Fruit fly (Drosophila melanogaster) whole organism, embryonic: ENCODE data around the gene CG9328.

Source experiments
- CG10267 ChIP-seq: fragments of 200-800 bp; sonication (Bioruptor generic); optimal IDR thresholded peaks from 2 replicates; lab custom pipeline; 2018; ENCODE audit warnings: missing biosample characterization, mild to moderate bottlenecking, missing genetic modification characterization, moderate library complexity
- CG10462 ChIP-seq: fragments of 200-800 bp; sonication (Bioruptor generic); optimal IDR thresholded peaks from 2 replicates; lab custom pipeline; 2016; ENCODE audit warnings: missing biosample characterization, missing genetic modification characterization
- CG13624 ChIP-seq: fragments of 200-800 bp; sonication (Bioruptor generic); optimal IDR thresholded peaks from 2 replicates; lab custom pipeline; 2016; ENCODE audit warnings: missing biosample characterization, missing genetic modification characterization
- CG14014 ChIP-seq: fragments of 200-800 bp; sonication (Bioruptor generic); IDR thresholded peaks from 2 replicates; pipeline ENCODE4 v1.3.6; 2022; ENCODE audit warnings: missing biosample characterization, missing genetic modification characterization
- CG17568 ChIP-seq: fragments of 200-800 bp; sonication (Bioruptor generic); optimal IDR thresholded peaks from 2 replicates; lab custom pipeline; 2018; ENCODE audit warnings: missing biosample characterization, mild to moderate bottlenecking, missing genetic modification characterization, moderate library complexity
- CG17612 ChIP-seq: fragments of 200-800 bp; sonication (Bioruptor generic); IDR thresholded peaks from 2 replicates; pipeline ENCODE4 v1.3.6; 2022; ENCODE audit warnings: missing biosample characterization, missing genetic modification characterization
- CG2129 ChIP-seq: fragments of 200-800 bp; sonication (Bioruptor generic); IDR thresholded peaks from 2 replicates; pipeline ENCODE4 v1.3.6; 2022; ENCODE audit warnings: missing biosample characterization, missing genetic modification characterization; ENCODE audit not compliant: partially characterized antibody
- CG33213 ChIP-seq: fragments of 200-800 bp; sonication (Bioruptor generic); optimal IDR thresholded peaks from 3 replicates; lab custom pipeline; 2016; ENCODE audit warnings: missing biosample characterization, missing genetic modification characterization
- CG43689 ChIP-seq: fragments of 200-800 bp; sonication (Bioruptor generic); IDR thresholded peaks from 2 replicates; pipeline ENCODE4 v1.3.6; 2022; ENCODE audit warnings: missing biosample characterization, missing genetic modification characterization
- CG6175 ChIP-seq: fragments of 200-800 bp; sonication (Bioruptor generic); IDR thresholded peaks from 3 replicates; pipeline ENCODE4 v1.3.6; 2022; ENCODE audit warnings: missing biosample characterization, missing genetic modification characterization
- CG6654 ChIP-seq: fragments of 200-800 bp; sonication (Bioruptor generic); optimal IDR thresholded peaks from 2 replicates; lab custom pipeline; 2017; ENCODE audit warnings: missing biosample characterization, mild to moderate bottlenecking, missing genetic modification characterization
- CG8359 ChIP-seq: fragments of 200-800 bp; sonication (Bioruptor generic); optimal IDR thresholded peaks from 2 replicates; lab custom pipeline; 2017; ENCODE audit warnings: missing biosample characterization, mild to moderate bottlenecking, missing genetic modification characterization, borderline replicate concordance
- CG9932 ChIP-seq: fragments of 200-800 bp; sonication (Bioruptor generic); IDR thresholded peaks from 2 replicates; pipeline ENCODE4 v1.3.6; 2022; ENCODE audit warnings: missing biosample characterization, missing genetic modification characterization
- CHES-1-like ChIP-seq: fragments of 200-800 bp; sonication (Bioruptor generic); optimal IDR thresholded peaks from 2 replicates; lab custom pipeline; 2016; ENCODE audit warnings: missing biosample characterization, missing genetic modification characterization
- Doc2 ChIP-seq: fragments of 200-800 bp; sonication (Bioruptor generic); IDR thresholded peaks from 2 replicates; pipeline ENCODE4 v1.3.6; 2022; ENCODE audit warnings: missing biosample characterization, missing genetic modification characterization
- Lim3 ChIP-seq: fragments of 200-800 bp; sonication (Bioruptor generic); IDR thresholded peaks from 2 replicates; pipeline ENCODE4 v1.3.6; 2022; ENCODE audit warnings: missing biosample characterization, missing genetic modification characterization
- Med ChIP-seq: fragments of 200-800 bp; sonication (Bioruptor generic); peaks from one replicate; lab custom pipeline; 2016; ENCODE audit warnings: missing biosample characterization, missing genetic modification characterization, mild to moderate bottlenecking, inconsistent platforms, moderate library complexity
- Mrtf ChIP-seq: fragments of 200-800 bp; sonication (Bioruptor generic); IDR thresholded peaks from 3 replicates; pipeline ENCODE4 v1.3.6; 2022; ENCODE audit warnings: missing biosample characterization, missing genetic modification characterization
- NfI ChIP-seq: fragments of 200-800 bp; sonication (Bioruptor generic); optimal IDR thresholded peaks from 3 replicates; lab custom pipeline; 2018; ENCODE audit warnings: missing biosample characterization, mild to moderate bottlenecking, missing genetic modification characterization, moderate library complexity
- Optix ChIP-seq: fragments of 200-800 bp; sonication (Bioruptor generic); IDR thresholded peaks from 3 replicates; pipeline ENCODE4 v1.3.6; 2022; ENCODE audit warnings: missing biosample characterization, missing genetic modification characterization
- Pdp1 ChIP-seq, 2 experiments: fragments of 200-800 bp; sonication (Bioruptor generic); optimal IDR thresholded peaks; 3 replicates each; lab custom pipeline; 2016; ENCODE audit warnings: missing biosample characterization in 2 of 2, missing genetic modification characterization in 2 of 2, mild to moderate bottlenecking in 1 of 2, moderate library complexity in 1 of 2
- Ptx1 ChIP-seq: fragments of 200-800 bp; sonication (Bioruptor generic); IDR thresholded peaks from 2 replicates; pipeline ENCODE4 v1.3.6; 2022; ENCODE audit warnings: missing biosample characterization, missing genetic modification characterization
- Ravus ChIP-seq: fragments of 200-800 bp; sonication (Bioruptor generic); IDR thresholded peaks from 2 replicates; pipeline ENCODE4 v1.3.6; 2022; ENCODE audit warnings: missing biosample characterization, missing genetic modification characterization
- Side ChIP-seq: fragments of 200-800 bp; sonication (Bioruptor generic); optimal IDR thresholded peaks from 2 replicates; lab custom pipeline; 2016; ENCODE audit warnings: missing biosample characterization, missing genetic modification characterization
- Sin3A ChIP-seq: fragments of >200 bp; optimal IDR thresholded peaks from 2 replicates; lab custom pipeline; 2018
- az2 ChIP-seq: fragments of 200-800 bp; sonication (Bioruptor generic); optimal IDR thresholded peaks from 3 replicates; lab custom pipeline; 2016; ENCODE audit warnings: missing biosample characterization, missing genetic modification characterization
- chn ChIP-seq: fragments of 200-800 bp; sonication (Bioruptor generic); optimal IDR thresholded peaks from 2 replicates; lab custom pipeline; 2016; ENCODE audit warnings: missing biosample characterization, missing genetic modification characterization
- cwo ChIP-seq: fragments of 200-800 bp; sonication (Bioruptor generic); optimal IDR thresholded peaks from 3 replicates; lab custom pipeline; 2017; ENCODE audit warnings: missing biosample characterization, missing genetic modification characterization, mild to moderate bottlenecking, moderate library complexity, missing genetic modification reagents
- danr ChIP-seq: fragments of 200-800 bp; sonication (Bioruptor generic); IDR thresholded peaks from 2 replicates; pipeline ENCODE4 v1.3.6; 2022; ENCODE audit warnings: missing biosample characterization, missing genetic modification characterization
- esg ChIP-seq: fragments of 200-800 bp; sonication (Bioruptor generic); conservative IDR thresholded peaks from 2 replicates; pipeline ENCODE4 v1.3.6; 2022; ENCODE audit warnings: missing biosample characterization, missing genetic modification characterization
- fd102C ChIP-seq: fragments of 200-800 bp; sonication (Bioruptor generic); optimal IDR thresholded peaks from 2 replicates; lab custom pipeline; 2018; ENCODE audit warnings: missing biosample characterization, mild to moderate bottlenecking, missing genetic modification characterization, moderate library complexity
- fd64A ChIP-seq: fragments of 200-800 bp; sonication (Bioruptor generic); optimal IDR thresholded peaks from 3 replicates; lab custom pipeline; 2018; ENCODE audit warnings: missing biosample characterization, mild to moderate bottlenecking, missing genetic modification characterization
- gce ChIP-seq: fragments of 200-800 bp; sonication (Bioruptor generic); IDR thresholded peaks from 3 replicates; pipeline ENCODE4 v1.3.6; 2022; ENCODE audit warnings: missing biosample characterization, missing genetic modification characterization
- gem ChIP-seq: fragments of 200-800 bp; sonication (Bioruptor generic); optimal IDR thresholded peaks from 2 replicates; lab custom pipeline; 2019; ENCODE audit warnings: missing biosample characterization, mild to moderate bottlenecking, missing genetic modification characterization, moderate library complexity
- hb ChIP-seq: fragments of 200-800 bp; sonication (Bioruptor generic); IDR thresholded peaks from 3 replicates; pipeline ENCODE4 v1.3.6; 2022; ENCODE audit warnings: missing biosample characterization, missing genetic modification characterization; ENCODE audit not compliant: partially characterized antibody
- hkb ChIP-seq, 2 experiments: fragments of 200-800 bp in 1 of 2; fragments of >200 bp in 1 of 2; sonication (Bioruptor generic) in 1 of 2; IDR thresholded peaks in 1 of 2; optimal IDR thresholded peaks in 1 of 2; 2 replicates each; pipeline versions ENCODE4 v1.3.6 to Lab custom; 2017 to 2022; ENCODE audit warnings: missing biosample characterization in 1 of 2, missing genetic modification characterization in 1 of 2
- hth ChIP-seq: fragments of >200 bp; optimal IDR thresholded peaks from 2 replicates; lab custom pipeline; 2017; ENCODE audit warnings: inconsistent platforms
- insv ChIP-seq, 2 experiments: fragments of 200-800 bp; sonication (Bioruptor generic); optimal IDR thresholded peaks; 3 replicates each; lab custom pipeline; 2016 to 2018; ENCODE audit warnings: missing biosample characterization in 2 of 2, missing genetic modification characterization in 2 of 2
- jing ChIP-seq: fragments of 200-800 bp; sonication (Bioruptor generic); optimal IDR thresholded peaks from 2 replicates; lab custom pipeline; 2018; ENCODE audit warnings: missing biosample characterization, mild to moderate bottlenecking, missing genetic modification characterization
- lmd ChIP-seq: fragments of 200-800 bp; sonication (Bioruptor generic); IDR thresholded peaks from 2 replicates; pipeline ENCODE4 v1.3.6; 2022; ENCODE audit warnings: missing biosample characterization, missing genetic modification characterization
- mirr ChIP-seq: fragments of 200-800 bp; sonication (Bioruptor generic); optimal IDR thresholded peaks from 3 replicates; lab custom pipeline; 2018; ENCODE audit warnings: missing biosample characterization, mild to moderate bottlenecking, missing genetic modification characterization
- pros ChIP-seq: fragments of 200-800 bp; sonication (Bioruptor generic); optimal IDR thresholded peaks from 3 replicates; lab custom pipeline; 2019; ENCODE audit warnings: missing biosample characterization, mild to moderate bottlenecking, missing genetic modification characterization, moderate library complexity
- sob ChIP-seq: fragments of 200-800 bp; sonication (Bioruptor generic); IDR thresholded peaks from 2 replicates; pipeline ENCODE4 v1.3.6; 2022; ENCODE audit warnings: missing biosample characterization, missing genetic modification characterization
- sqz ChIP-seq: fragments of 200-800 bp; sonication (Bioruptor generic); optimal IDR thresholded peaks from 3 replicates; lab custom pipeline; 2018; ENCODE audit warnings: missing biosample characterization, mild to moderate bottlenecking, missing genetic modification characterization
- sug ChIP-seq: fragments of 200-800 bp; optimal IDR thresholded peaks from 2 replicates; lab custom pipeline; 2019; ENCODE audit warnings: missing biosample characterization, mild to moderate bottlenecking, missing genetic modification characterization, moderate library complexity
- tin ChIP-seq: fragments of 200-800 bp; sonication (Bioruptor generic); optimal IDR thresholded peaks from 3 replicates; lab custom pipeline; 2016; ENCODE audit warnings: missing biosample characterization, missing genetic modification characterization
- unc-4 ChIP-seq: fragments of 200-800 bp; sonication (Bioruptor generic); IDR thresholded peaks from 2 replicates; pipeline ENCODE4 v1.3.6; 2022; ENCODE audit warnings: missing biosample characterization, missing genetic modification characterization; ENCODE audit not compliant: partially characterized antibody
- vnd ChIP-seq: fragments of 200-800 bp; sonication (Bioruptor generic); IDR thresholded peaks from 3 replicates; pipeline ENCODE4 v1.3.6; 2022; ENCODE audit warnings: missing biosample characterization, missing genetic modification characterization; ENCODE audit not compliant: partially characterized antibody
- wek ChIP-seq: fragments of 200-800 bp; sonication (Bioruptor generic); optimal IDR thresholded peaks from 3 replicates; lab custom pipeline; 2018; ENCODE audit warnings: missing biosample characterization, mild to moderate bottlenecking, missing genetic modification characterization, moderate library complexity

CG9328 gene

dm6 chr2L:20807617-20808509 is 10.3 kb downstream of the CG9328 start (continued):
- TF ChIP-seq gce (GFP tag; lab: Robert Waterston, UW), result no peak
- peak; percentile 35 for TF ChIP-seq az2 (GFP tag; lab: Kevin White, UChicago)
- TF ChIP-seq pros (GFP tag; lab: Kevin White, UChicago), result no peak
- no peak for TF ChIP-seq Mrtf
- TF ChIP-seq Ptx1 (GFP tag; lab: Robert Waterston, UW), result peak; percentile 76
- peak; percentile 65 for TF ChIP-seq CG17568 (GFP tag; lab: Kevin White, UChicago)
- no peak for TF ChIP-seq CG17612 (GFP tag; lab: Robert Waterston, UW)
- no peak for TF ChIP-seq CG6175 (GFP tag; lab: Robert Waterston, UW)
- TF ChIP-seq fd102C (GFP tag; lab: Kevin White, UChicago), result no peak
- no peak for TF ChIP-seq hth (lab: Kevin White, UChicago)
- peak; percentile 28 for TF ChIP-seq CG33213 (GFP tag; lab: Kevin White, UChicago)
- TF ChIP-seq tin (GFP tag; lab: Kevin White, UChicago), result no peak
- TF ChIP-seq fd64A (GFP tag; lab: Kevin White, UChicago), result no peak
- TF ChIP-seq sob (GFP tag; lab: Robert Waterston, UW), result peak; percentile 52
- TF ChIP-seq Med (GFP tag; lab: Kevin White, UChicago), result peak; percentile 88
- TF ChIP-seq CG9932 (GFP tag; lab: Robert Waterston, UW), result peak; percentile 13; the same call in 1 of the 2 replicates
- no peak for TF ChIP-seq unc-4
- TF ChIP-seq wek, result peak; percentile 63
- peak; percentile 43 for TF ChIP-seq NfI (GFP tag; lab: Kevin White, UChicago)
- TF ChIP-seq gem (tag; lab: Kevin White, UChicago), result peak; percentile 76
- peak; percentile 53 for TF ChIP-seq esg (GFP tag; lab: Robert Waterston, UW)
- 0 out of 2 replicates have a peak, but pooled peaks have one; percentile 22 for TF ChIP-seq danr (GFP tag; lab: Robert Waterston, UW)
- no peak for TF ChIP-seq insv (GFP tag; optimal IDR thresholded peaks at IDR 0.05; lab: Kevin White, UChicago)
- peak; percentile 6 for TF ChIP-seq CG13624 (GFP tag; lab: Kevin White, UChicago)
- TF ChIP-seq sug (tag; lab: Kevin White, UChicago), result peak; percentile 36
- peak; percentile 52 for TF ChIP-seq cwo (GFP tag; lab: Kevin White, UChicago)
- no peak for TF ChIP-seq CG6654
- TF ChIP-seq CHES-1-like (GFP tag; lab: Kevin White, UChicago), result peak; percentile 40
- no peak for TF ChIP-seq hkb (optimal IDR thresholded peaks at IDR 0.05; lab: Kevin White, UChicago)
- TF ChIP-seq hkb (GFP tag; IDR thresholded peaks at IDR 0.05; lab: Robert Waterston, UW), result peak; percentile 65
- TF ChIP-seq CG2129 (GFP tag; lab: Robert Waterston, UW), result no peak
- peak; percentile 32 for TF ChIP-seq lmd (GFP tag; lab: Robert Waterston, UW)
- peak; percentile 52 for TF ChIP-seq CG14014 (GFP tag; lab: Robert Waterston, UW)
- peak; percentile 61 for TF ChIP-seq mirr (GFP tag; lab: Kevin White, UChicago)
- TF ChIP-seq vnd (GFP tag; lab: Robert Waterston, UW), result no peak
- peak; percentile 43 for TF ChIP-seq CG10267 (tag; lab: Kevin White, UChicago)
- TF ChIP-seq Ravus, result no peak; the same call in 1 of the 2 replicates
- TF ChIP-seq Lim3 (GFP tag; lab: Robert Waterston, UW), result no peak
- TF ChIP-seq chn (GFP tag; lab: Kevin White, UChicago), result no peak
- 0 out of 3 replicates have a peak, but pooled peaks have one; percentile 10 for TF ChIP-seq Optix (GFP tag; lab: Robert Waterston, UW)
- no peak for TF ChIP-seq Pdp1 (GFP tag; optimal IDR thresholded peaks at IDR 0.05; lab: Kevin White, UChicago)
- TF ChIP-seq sqz, result no peak
- no peak for TF ChIP-seq Side
- TF ChIP-seq CG10462 (GFP tag; lab: Kevin White, UChicago), result no peak
- no peak for TF ChIP-seq CG43689 (GFP tag; lab: Robert Waterston, UW)
- TF ChIP-seq CG8359, result no peak
- no peak for TF ChIP-seq Sin3A
- no peak for TF ChIP-seq hb
- no peak for TF ChIP-seq jing
- TF ChIP-seq Doc2 (GFP tag; lab: Robert Waterston, UW), result no peak
